Fruit fly (Drosophila melanogaster) ovary, adult (tissue): ENCODE measurements around the gene ImpL2.

Source experiments
- CG17801 ChIP-seq: fragments of 200-800 bp; optimal IDR thresholded peaks from 2 replicates; lab custom pipeline; 2019; ENCODE audit warnings: missing biosample characterization, mild to moderate bottlenecking, missing genetic modification characterization, moderate library complexity; ENCODE audit not compliant: partially characterized antibody

The ImpL2 gene

dm6 chr3L:4230357-4230901 is 5.5 kb downstream of the ImpL2 start:
- TF ChIP-seq CG17801 (GFP tag; lab: Kevin White, UChicago) = peak; percentile 46

DNA sequence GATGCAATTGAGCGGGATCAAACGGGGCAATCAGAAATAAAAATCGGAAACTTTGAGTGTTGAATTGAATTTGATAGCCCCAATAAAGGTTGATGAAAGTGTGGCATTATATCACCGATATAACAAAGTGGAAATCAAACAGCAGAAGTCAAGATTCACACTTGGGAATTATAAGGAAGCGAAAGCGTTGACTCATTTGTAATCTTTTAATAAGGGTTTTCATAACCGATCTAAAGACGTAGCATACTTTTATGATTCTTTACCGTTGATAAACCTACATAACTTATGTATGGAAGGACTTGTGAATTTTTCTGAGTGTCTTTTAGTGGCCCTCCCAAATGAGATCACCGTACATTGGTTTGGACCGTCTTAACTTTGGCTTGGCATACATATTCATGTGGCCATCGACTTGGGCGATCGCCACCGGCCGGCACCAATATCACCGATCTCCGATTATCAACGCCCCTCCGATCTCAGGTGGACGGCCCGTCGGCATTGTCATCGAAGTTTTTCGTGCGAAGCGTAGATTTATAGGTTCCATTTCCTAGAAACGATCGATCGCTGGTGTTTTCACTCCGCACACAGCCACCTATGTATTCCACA is 6.5 kb downstream of the ImpL2 start:
- no peak for TF ChIP-seq CG17801 (GFP tag; lab: Kevin White, UChicago)

dm6 chr3L:4228187-4228836 is 7.6 kb downstream of the ImpL2 start:
- TF ChIP-seq CG17801 (GFP tag; lab: Kevin White, UChicago) = peak; percentile 57

DNA sequence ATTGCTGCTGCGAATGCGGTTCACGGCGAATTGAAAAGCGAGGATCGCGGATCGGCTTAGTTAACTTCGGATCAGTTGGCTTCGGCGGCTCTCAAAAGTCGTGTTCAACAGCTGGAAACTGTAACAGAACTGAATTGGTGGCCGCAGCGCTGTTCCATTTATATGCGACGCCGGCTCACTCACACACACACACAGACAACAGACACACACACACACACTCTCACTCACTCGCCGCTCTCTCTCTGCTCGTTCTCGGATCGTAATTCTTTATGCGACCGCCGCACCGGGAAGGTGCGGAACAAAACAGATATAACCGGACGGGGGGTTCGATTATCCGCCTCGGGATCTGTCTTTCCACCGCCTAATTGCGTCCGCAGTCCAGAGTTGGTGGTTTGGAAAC is 8.8 kb downstream of the ImpL2 start, which contains the start of gene CG46460:
Gene CG46460, minus strand, starts transcription at position 139 of the 400 bp plus-strand sequence.
- no peak for TF ChIP-seq CG17801 (GFP tag; lab: Kevin White, UChicago)

DNA sequence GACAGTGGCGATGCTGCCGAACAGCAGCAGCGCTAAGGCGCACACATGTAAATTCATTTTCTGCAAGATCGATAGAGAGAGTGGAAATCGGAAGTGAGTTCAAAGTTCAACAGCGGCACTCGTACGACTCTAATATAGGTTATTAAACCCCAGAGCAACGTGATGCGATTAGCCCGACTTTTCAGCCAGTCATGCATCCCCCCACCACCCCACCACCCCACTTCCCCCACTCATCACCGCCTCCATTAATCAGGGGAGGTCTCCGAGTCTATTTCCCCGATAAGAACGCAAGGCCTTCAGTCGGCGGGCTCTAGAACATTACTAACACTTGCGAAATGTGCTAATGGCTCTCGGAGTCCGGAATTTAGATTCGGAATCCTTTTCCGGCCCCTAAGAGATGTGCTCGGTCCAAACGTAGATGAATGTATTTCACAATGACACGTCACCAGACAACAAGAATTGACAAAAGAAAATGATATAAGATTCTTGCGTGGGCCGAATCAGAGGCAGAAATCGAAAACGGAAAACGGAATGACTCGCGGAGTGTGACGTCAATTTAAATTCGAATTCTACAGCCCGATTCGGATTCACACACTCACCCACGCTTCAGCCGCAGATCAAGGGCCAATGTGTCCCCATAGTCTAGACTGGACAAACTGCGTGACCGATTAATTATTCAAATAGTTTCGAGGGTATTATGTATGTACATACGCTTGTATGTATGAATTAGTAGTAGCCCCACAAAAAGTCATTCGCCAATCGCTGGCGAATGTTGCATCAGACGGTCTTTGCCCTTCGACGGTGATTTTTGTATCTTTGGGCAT is 10.1 kb downstream of the ImpL2 start:
- TF ChIP-seq CG17801 (GFP tag; lab: Kevin White, UChicago) = no peak

- no peak for TF ChIP-seq CG17801 (GFP tag; lab: Kevin White, UChicago)
Measured at dm6 chr3L:4221792-4222191, 14.2 kb downstream of the ImpL2 start.

- no peak for TF ChIP-seq CG17801 (GFP tag; lab: Kevin White, UChicago)
Measured at dm6 chr3L:4221226-4221770, 14.6 kb downstream of the ImpL2 start.

- TF ChIP-seq CG17801 (GFP tag; lab: Kevin White, UChicago) = no peak
Measured at dm6 chr3L:4220679-4221078, 15.3 kb downstream of the ImpL2 start.

DNA sequence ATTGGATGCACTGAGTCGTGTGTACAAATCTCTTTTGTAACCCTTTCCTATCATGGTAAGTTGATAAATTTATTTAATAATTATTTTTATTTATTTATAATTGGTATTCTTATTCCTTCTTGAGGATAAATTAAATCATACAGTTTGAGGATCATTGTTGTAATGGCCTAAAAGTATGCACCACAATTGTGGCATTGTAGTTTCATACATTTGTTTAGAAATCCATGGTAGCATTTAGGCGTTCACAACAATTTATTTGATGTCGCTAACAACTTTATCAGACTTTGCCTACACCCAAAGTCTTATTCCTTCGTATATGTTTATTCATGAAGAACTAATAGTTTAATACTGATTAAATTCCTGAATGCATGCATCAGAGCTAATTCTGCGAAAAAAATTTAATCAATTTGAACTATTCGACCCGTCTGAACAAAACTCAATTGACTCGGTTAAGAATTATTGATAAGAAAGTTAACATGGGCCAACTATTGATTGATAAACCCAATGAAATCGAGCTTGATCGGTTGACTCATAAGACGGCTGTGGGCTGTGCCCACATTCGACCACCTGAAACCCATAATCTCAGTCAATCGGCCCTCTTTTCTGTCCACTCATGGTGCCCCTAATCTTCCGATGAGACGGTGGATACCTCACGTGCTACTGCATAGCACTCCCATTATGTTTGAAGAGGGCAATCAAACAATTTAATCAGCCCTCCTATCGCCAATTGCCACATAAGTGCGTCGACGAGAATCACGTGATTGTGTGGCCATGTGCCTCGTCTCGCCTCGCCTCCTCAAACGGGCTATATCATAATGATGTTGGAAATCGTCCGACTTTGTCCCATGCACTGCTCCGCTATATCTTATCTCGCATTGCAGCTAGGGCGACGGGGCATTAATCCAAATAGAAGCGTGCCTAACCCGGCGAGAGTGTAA is 16.4 kb downstream of the ImpL2 start:
- no peak for TF ChIP-seq CG17801 (GFP tag; lab: Kevin White, UChicago)

DNA sequence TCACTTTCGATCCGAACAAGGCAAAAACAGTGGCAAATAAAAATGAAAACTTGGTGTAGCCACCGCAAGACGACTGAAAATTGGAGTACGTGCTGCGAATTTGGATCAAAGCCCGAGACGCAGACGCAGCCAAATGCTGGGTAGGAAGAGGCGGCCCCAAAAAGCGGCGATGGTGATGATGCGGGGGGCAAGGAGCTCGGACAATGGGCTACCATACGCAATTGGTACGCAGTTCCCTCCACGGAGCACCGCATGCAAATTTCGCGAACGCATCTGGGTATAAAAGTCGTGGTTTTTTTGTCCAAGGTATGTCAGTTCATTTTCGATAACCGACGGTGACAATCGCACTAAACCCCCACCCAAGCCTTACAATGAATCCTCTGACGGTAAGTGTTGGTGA is 20.9 kb downstream of the ImpL2 start, which contains the start of gene Cpr64Ad:
Gene Cpr64Ad, plus strand, starts transcription at position 301 of the 400 bp plus-strand sequence.
- no peak for TF ChIP-seq CG17801 (GFP tag; lab: Kevin White, UChicago)

DNA sequence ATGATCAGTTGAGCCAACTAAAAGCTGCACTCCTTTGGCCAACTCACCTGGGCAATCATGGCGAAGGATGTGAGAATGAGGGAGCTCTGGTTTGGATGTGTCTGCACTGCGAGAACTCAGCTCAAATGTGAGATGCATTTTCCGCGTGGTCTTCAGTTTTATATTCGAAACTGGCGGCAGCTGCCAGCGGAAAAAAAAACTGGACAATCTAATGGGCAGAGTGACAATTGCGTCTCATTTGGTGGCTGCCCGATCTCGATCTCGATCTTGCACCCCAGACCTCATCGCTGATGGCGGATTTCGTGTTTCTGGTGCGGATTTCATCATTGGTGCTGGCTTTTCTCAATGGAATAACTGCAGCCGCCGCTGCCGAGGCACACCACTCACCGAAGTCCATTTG is 23.1 kb downstream of the ImpL2 start, which contains the start of gene Cpr64Ac:
Gene Cpr64Ac, minus strand, starts transcription at position 101 of the 400 bp plus-strand sequence.
- TF ChIP-seq CG17801 (GFP tag; lab: Kevin White, UChicago) = no peak

DNA sequence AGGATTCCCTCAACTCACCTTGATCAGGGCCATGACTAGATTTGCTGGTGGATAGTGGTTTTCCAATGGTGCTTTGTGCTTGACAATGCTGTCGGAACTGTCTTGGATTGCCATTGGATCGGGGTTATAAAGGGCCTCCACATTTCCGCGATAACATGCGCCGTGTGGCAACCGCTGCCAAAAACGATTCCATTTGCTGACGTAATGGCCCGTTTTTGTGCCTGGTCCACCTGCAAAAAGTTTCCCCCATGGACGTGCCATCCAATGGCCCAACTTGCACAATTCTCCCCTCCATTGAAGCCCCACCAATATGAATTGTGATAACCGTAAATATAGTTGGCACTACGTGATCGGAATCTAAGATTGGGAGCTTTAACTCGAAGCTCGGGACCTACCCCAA is 24.5 kb downstream of the ImpL2 start, which contains the start of gene Cpr64Ab:
Gene Cpr64Ab, minus strand, starts transcription at position 101 of the 400 bp plus-strand sequence.
- no peak for TF ChIP-seq CG17801 (GFP tag; lab: Kevin White, UChicago)

- TF ChIP-seq CG17801 (GFP tag; lab: Kevin White, UChicago) = no peak
Measured at dm6 chr3L:4209731-4210130, 26.2 kb downstream of the ImpL2 start.

dm6 chr3L:4209078-4209477 is 26.9 kb downstream of the ImpL2 start, which contains the start of gene Cpr64Aa:
Gene Cpr64Aa, minus strand, starts transcription at chr3L:4209178.
- no peak for TF ChIP-seq CG17801 (GFP tag; lab: Kevin White, UChicago)
